Worm (Caenorhabditis elegans): ENCODE measurements around the gene srbc-14.

ce11 chrV:17035850-17036249 lies 35.6 kb downstream of the srbc-14 start, which contains the start of gene srz-94:
- no peak for TF ChIP-seq ama-1 (optimal IDR thresholded peaks at IDR 0.05)
- no peak for TF ChIP-seq nhr-77 (tag; optimal IDR thresholded peaks at IDR 0.05)
- TF ChIP-seq set-16 (GFP tag; IDR thresholded peaks at IDR 0.05), result no peak
- no peak for TF ChIP-seq jun-1 (tag; optimal IDR thresholded peaks at IDR 0.05)
- TF ChIP-seq zag-1 (tag; optimal IDR thresholded peaks at IDR 0.05), result no peak
